Fruit fly (Drosophila melanogaster): ENCODE measurements around the gene Saf-B.
A peak's percentile ranks its signal among the peaks of the same experiment; 100 is the strongest.

The Saf-B gene

dm6 chr3R:24787042-24787565, 30.2 kb upstream of the Saf-B start, which contains the start of gene CG5805 (continued):
- TF ChIP-seq CG31388 (GFP tag; optimal IDR thresholded peaks at IDR 0.05): peak; percentile 16
- peak; percentile 47 for TF ChIP-seq Atf3 (GFP tag; optimal IDR thresholded peaks at IDR 0.05)
- peak; percentile 73 for TF ChIP-seq fd64A (GFP tag; optimal IDR thresholded peaks at IDR 0.05)
- TF ChIP-seq Sox102F (GFP tag; optimal IDR thresholded peaks at IDR 0.05): peak; percentile 61
- TF ChIP-seq gfzf (GFP tag; optimal IDR thresholded peaks at IDR 0.05): peak; percentile 87
- TF ChIP-seq ranshi (GFP tag; IDR thresholded peaks at IDR 0.05): peak; percentile 79
- TF ChIP-seq CG15696 (tag; optimal IDR thresholded peaks at IDR 0.05): peak; percentile 22
- TF ChIP-seq CG11723 (GFP tag; optimal IDR thresholded peaks at IDR 0.05): peak; percentile 75
- peak; percentile 92 for TF ChIP-seq CG12659 (GFP tag; optimal IDR thresholded peaks at IDR 0.05)
- peak; percentile 52; the same call in 1 of the 3 replicates for TF ChIP-seq CG3726 (GFP tag; IDR thresholded peaks at IDR 0.05)
- peak; percentile 80 for TF ChIP-seq CG14050 (GFP tag; IDR thresholded peaks at IDR 0.05)
- TF ChIP-seq CG14710 (tag; optimal IDR thresholded peaks at IDR 0.05): peak; percentile 80
- TF ChIP-seq CG9215 (GFP tag; IDR thresholded peaks at IDR 0.05): peak; percentile 55
- TF ChIP-seq CG6654 (GFP tag; optimal IDR thresholded peaks at IDR 0.05): peak; percentile 64
- TF ChIP-seq BEAF-32 (GFP tag; optimal IDR thresholded peaks at IDR 0.05): peak; percentile 38
- TF ChIP-seq CG15514 (GFP tag; optimal IDR thresholded peaks at IDR 0.05): peak; percentile 92
- peak; percentile 65 for TF ChIP-seq CG8089 (GFP tag; optimal IDR thresholded peaks at IDR 0.05)
- TF ChIP-seq ham (GFP tag; IDR thresholded peaks at IDR 0.05): peak; percentile 52; the same call in 1 of the 2 replicates
- peak; percentile 58 for TF ChIP-seq Hr3 (GFP tag; optimal IDR thresholded peaks at IDR 0.05)
- TF ChIP-seq Aef1 (GFP tag; IDR thresholded peaks at IDR 0.05): peak; percentile 19; the same call in 1 of the 3 replicates
- TF ChIP-seq CG3995 (GFP tag; optimal IDR thresholded peaks at IDR 0.05): peak; percentile 63
- TF ChIP-seq CG11456 (GFP tag; IDR thresholded peaks at IDR 0.05): peak; percentile 93
- peak; percentile 94 for TF ChIP-seq Hmr (GFP tag; optimal IDR thresholded peaks at IDR 0.05)
- no peak for TF ChIP-seq lbe (GFP tag; optimal IDR thresholded peaks at IDR 0.05)
- TF ChIP-seq Dll (GFP tag; IDR thresholded peaks at IDR 0.05; ENCODE audit: partially characterized antibody): no peak
- peak; percentile 90 for TF ChIP-seq ftz-f1 (GFP tag; optimal IDR thresholded peaks at IDR 0.05)
- TF ChIP-seq Sin3A (optimal IDR thresholded peaks at IDR 0.05): no peak
- TF ChIP-seq mirr (GFP tag; optimal IDR thresholded peaks at IDR 0.05): peak; percentile 81
- TF ChIP-seq slbo (GFP tag; IDR thresholded peaks at IDR 0.05): peak; percentile 84
- TF ChIP-seq CG16863 (GFP tag; optimal IDR thresholded peaks at IDR 0.05): peak; percentile 58
- TF ChIP-seq CG16779 (GFP tag; IDR thresholded peaks at IDR 0.05): peak; percentile 55; the same call in 1 of the 2 replicates
- peak; percentile 89 for TF ChIP-seq Asciz (GFP tag; optimal IDR thresholded peaks at IDR 0.05)
- peak; percentile 63 for TF ChIP-seq CG12744 (GFP tag; optimal IDR thresholded peaks at IDR 0.05)
- TF ChIP-seq CG2889 (GFP tag; IDR thresholded peaks at IDR 0.05): peak; percentile 67
- TF ChIP-seq TFAM (GFP tag; optimal IDR thresholded peaks at IDR 0.05): peak; percentile 47
- TF ChIP-seq CG31224 (GFP tag; IDR thresholded peaks at IDR 0.05): peak; percentile 77
- TF ChIP-seq twi (tag; optimal IDR thresholded peaks at IDR 0.05): no peak
- peak; percentile 83 for TF ChIP-seq ewg (GFP tag; optimal IDR thresholded peaks at IDR 0.05)
- no peak for TF ChIP-seq CG3838 (GFP tag; optimal IDR thresholded peaks at IDR 0.05)
- TF ChIP-seq CrebB (tag; optimal IDR thresholded peaks at IDR 0.05): peak; percentile 77
- peak; percentile 95 for TF ChIP-seq lab (GFP tag; optimal IDR thresholded peaks at IDR 0.05)
- peak; percentile 71 for TF ChIP-seq CTCF (GFP tag; optimal IDR thresholded peaks at IDR 0.05)
- peak; percentile 81 for TF ChIP-seq scrt (GFP tag; optimal IDR thresholded peaks at IDR 0.05)
- TF ChIP-seq sd (tag; optimal IDR thresholded peaks at IDR 0.05): peak; percentile 66
- peak; percentile 85 for TF ChIP-seq zfh1 (GFP tag; IDR thresholded peaks at IDR 0.05)
- TF ChIP-seq lmd (GFP tag; IDR thresholded peaks at IDR 0.05): peak; percentile 63
- TF ChIP-seq Poxn (GFP tag; IDR thresholded peaks at IDR 0.05): no peak
- TF ChIP-seq CG11504 (tag; optimal IDR thresholded peaks at IDR 0.05): peak; percentile 80
- TF ChIP-seq tna (GFP tag; IDR thresholded peaks at IDR 0.05; ENCODE audit: partially characterized antibody): peak; percentile 9; the same call in 1 of the 2 replicates
- peak; percentile 85 for TF ChIP-seq CG17186 (GFP tag; optimal IDR thresholded peaks at IDR 0.05)
- peak; percentile 78; the same call in 1 of the 2 replicates for TF ChIP-seq CG32772 (GFP tag; IDR thresholded peaks at IDR 0.05)

All from whole organism, embryonic.